Worm (Caenorhabditis elegans) whole organism, midembryonic: Measurements from ENCODE around the gene F54B11.8.

Experiments used
- cog-1 ChIP-seq: sonication (generic microtip); optimal IDR thresholded peaks from 2 replicates; lab custom pipeline; 2016; ENCODE audit warnings: missing genetic modification characterization, missing compliant biosample characterization
- flt-1 ChIP-seq: fragments of 200-800 bp; sonication (Bioruptor generic); IDR thresholded peaks from 2 replicates; pipeline ENCODE4 v1.3.6; 2022; ENCODE audit warnings: missing genetic modification characterization, missing compliant biosample characterization
- med-1 ChIP-seq: sonication (generic microtip); optimal IDR thresholded peaks from 2 replicates; lab custom pipeline; 2017; ENCODE audit warnings: missing genetic modification characterization, mild to moderate bottlenecking, missing compliant biosample characterization, antibody characterized with exemption, missing genetic modification reagents; ENCODE audit not compliant: insufficient read depth
- tab-1 ChIP-seq: fragments of 200-800 bp; sonication (Bioruptor generic); IDR thresholded peaks from 2 replicates; pipeline ENCODE4 v1.3.6; 2022; ENCODE audit warnings: missing genetic modification characterization, missing compliant biosample characterization
- ztf-23 ChIP-seq: fragments of 200-800 bp; sonication (Bioruptor generic); IDR thresholded peaks from 2 replicates; pipeline ENCODE4 v1.3.6; 2022; ENCODE audit warnings: missing genetic modification reagents, missing genetic modification characterization, missing compliant biosample characterization
- ztf-29 ChIP-seq: fragments of 200-800 bp; sonication (Bioruptor generic); IDR thresholded peaks from 2 replicates; pipeline ENCODE4 v1.3.6; 2022; ENCODE audit warnings: missing genetic modification reagents, missing genetic modification characterization, missing compliant biosample characterization

DNA sequence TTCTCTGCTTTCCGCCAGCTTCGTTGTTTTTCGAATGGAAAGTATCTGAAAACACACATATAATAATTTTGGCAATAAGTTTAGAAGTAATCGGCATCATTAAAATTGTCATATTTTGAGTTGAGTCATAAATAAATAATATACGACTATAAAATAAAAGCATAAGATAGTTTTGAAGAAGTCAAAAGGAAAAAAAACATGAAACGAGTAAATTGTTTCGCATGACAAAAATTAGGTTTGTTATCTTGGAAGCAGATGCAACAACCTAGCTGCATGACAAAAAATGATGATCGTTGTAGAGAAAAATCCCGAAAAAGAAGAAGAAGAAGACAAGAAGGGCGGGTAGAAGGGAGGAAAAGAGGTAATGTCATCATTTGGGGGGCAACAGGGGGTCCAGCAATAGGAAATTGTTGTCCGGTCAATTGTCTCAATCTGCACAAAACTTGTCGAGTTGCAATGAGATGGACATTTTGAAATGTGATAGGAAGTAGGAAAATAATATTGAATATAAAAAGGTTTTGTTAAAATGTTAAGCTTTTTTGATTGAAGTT, 27.5 kb upstream of the F54B11.8 start, which contains the start of gene nlg-1:
- TF ChIP-seq flt-1 (GFP tag; lab: Robert Waterston, UW) (no peak), cog-1 (no peak), ztf-29 (GFP tag; lab: Robert Waterston, UW) (no peak), ztf-23 (GFP tag; lab: Robert Waterston, UW) (no peak), tab-1 (no peak), med-1 (GFP tag; lab: Kevin White, UChicago) (no peak)
